Worm (Caenorhabditis elegans): ENCODE results near the gene F54D8.10.

DNA sequence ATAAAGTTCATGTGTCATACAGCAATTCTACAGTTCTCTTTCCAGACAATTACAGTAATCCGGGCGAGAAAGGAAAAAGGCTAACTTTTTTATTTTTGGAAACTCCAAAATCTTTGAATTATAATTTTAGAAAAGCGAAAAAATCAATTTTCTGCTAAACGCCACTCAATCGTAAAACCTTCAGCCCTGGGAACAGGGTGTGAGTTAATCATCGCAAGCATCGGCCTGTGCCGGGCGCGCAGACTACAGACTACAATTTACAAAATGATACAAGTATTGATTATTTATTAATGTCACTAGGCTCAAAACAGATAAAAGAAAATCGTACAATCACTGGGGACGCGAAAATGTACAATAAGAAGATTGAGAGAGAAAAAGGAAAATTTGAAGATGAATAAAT, 36.0 kb downstream of the F54D8.10 start:
- TF ChIP-seq ref-1 (GFP tag; conservative IDR thresholded peaks at IDR 0.05) = no peak
- no peak for TF ChIP-seq ztf-23 (GFP tag; IDR thresholded peaks at IDR 0.05)
- no peak for TF ChIP-seq med-1 (GFP tag; optimal IDR thresholded peaks at IDR 0.05; ENCODE audit: insufficient read depth)

Data from whole organism, midembryonic.